Fruit fly (Drosophila melanogaster): ENCODE measurements around the gene CG3081.

The CG3081 gene

dm6 chrX:4614945-4615344 lies 28.8 kb downstream of the CG3081 start (continued):
- TF ChIP-seq esg (GFP tag; conservative IDR thresholded peaks at IDR 0.05) = 0 out of 2 replicates have a peak, but pooled peaks have one; percentile 6
- no peak for TF ChIP-seq pan (optimal IDR thresholded peaks at IDR 0.05)
- peak in 1 of 2 experiments; percentile 13 for TF ChIP-seq pan (GFP tag; optimal IDR thresholded peaks at IDR 0.05 in 1 of 2, IDR thresholded peaks at IDR 0.05 in 1 of 2)
- TF ChIP-seq Ravus (GFP tag; IDR thresholded peaks at IDR 0.05) = no peak
- TF ChIP-seq CG16863 (GFP tag; optimal IDR thresholded peaks at IDR 0.05) = no peak

- TF ChIP-seq ATbp (GFP tag; optimal IDR thresholded peaks at IDR 0.05) = no peak
- no peak for TF ChIP-seq BtbVII (GFP tag; optimal IDR thresholded peaks at IDR 0.05)
- peak; percentile 60 for TF ChIP-seq slbo (GFP tag; IDR thresholded peaks at IDR 0.05)
- no peak for TF ChIP-seq CG7786 (GFP tag; optimal IDR thresholded peaks at IDR 0.05)
- TF ChIP-seq Kr (GFP tag; optimal IDR thresholded peaks at IDR 0.05) = no peak
- TF ChIP-seq ERR (GFP tag; optimal IDR thresholded peaks at IDR 0.05) = no peak
- no peak for TF ChIP-seq CG6854 (GFP tag; optimal IDR thresholded peaks at IDR 0.05)
- no peak for TF ChIP-seq aop (GFP tag; IDR thresholded peaks at IDR 0.05)
- 0 out of 3 replicates have a peak, but pooled peaks have one; percentile 14 for TF ChIP-seq Aef1 (GFP tag; IDR thresholded peaks at IDR 0.05)
- TF ChIP-seq Mad (GFP tag; optimal IDR thresholded peaks at IDR 0.05) = no peak
- peak; percentile 41; the same call in 1 of the 3 replicates for TF ChIP-seq H15 (GFP tag; IDR thresholded peaks at IDR 0.05)
- no peak for TF ChIP-seq CG34224 (GFP tag; IDR thresholded peaks at IDR 0.05; ENCODE audit: partially characterized antibody)
- no peak for TF ChIP-seq Antp (GFP tag; optimal IDR thresholded peaks at IDR 0.05)
- no peak for TF ChIP-seq dan (GFP tag; IDR thresholded peaks at IDR 0.05)
- no peak for TF ChIP-seq Spps (tag; optimal IDR thresholded peaks at IDR 0.05)
- no peak for TF ChIP-seq CG18599 (GFP tag; optimal IDR thresholded peaks at IDR 0.05)
- TF ChIP-seq en (GFP tag; optimal IDR thresholded peaks at IDR 0.05) = no peak
- peak; percentile 33 for TF ChIP-seq Hmr (GFP tag; optimal IDR thresholded peaks at IDR 0.05)
- TF ChIP-seq ase (GFP tag; IDR thresholded peaks at IDR 0.05) = no peak
- no peak for TF ChIP-seq Fer1 (GFP tag; optimal IDR thresholded peaks at IDR 0.05)
- no peak for TF ChIP-seq CG13624 (GFP tag; optimal IDR thresholded peaks at IDR 0.05)
- TF ChIP-seq hb (GFP tag; IDR thresholded peaks at IDR 0.05; ENCODE audit: partially characterized antibody) = no peak
- no peak for TF ChIP-seq CG2202 (tag; optimal IDR thresholded peaks at IDR 0.05)
- TF ChIP-seq HHEX (GFP tag; optimal IDR thresholded peaks at IDR 0.05) = no peak
- TF ChIP-seq CG1233 (GFP tag; optimal IDR thresholded peaks at IDR 0.05) = no peak
- no peak for TF ChIP-seq CG17361 (GFP tag; IDR thresholded peaks at IDR 0.05)
- no peak for TF ChIP-seq CkIIα-i1 (GFP tag; IDR thresholded peaks at IDR 0.05)
- TF ChIP-seq CG4707 (GFP tag; optimal IDR thresholded peaks at IDR 0.05) = no peak
- no peak for TF ChIP-seq dm (GFP tag; optimal IDR thresholded peaks at IDR 0.05)
- TF ChIP-seq crp (GFP tag; optimal IDR thresholded peaks at IDR 0.05) = no peak
- peak; percentile 17 for TF ChIP-seq CG17359 (tag; optimal IDR thresholded peaks at IDR 0.05)
- TF ChIP-seq vfl (GFP tag; optimal IDR thresholded peaks at IDR 0.05) = no peak
- no peak for TF ChIP-seq Opbp (GFP tag; IDR thresholded peaks at IDR 0.05; ENCODE audit: partially characterized antibody)
- TF ChIP-seq CG4854 (GFP tag; optimal IDR thresholded peaks at IDR 0.05) = no peak
- TF ChIP-seq Adf1 (GFP tag; IDR thresholded peaks at IDR 0.05) = no peak
- TF ChIP-seq CG7745 (tag; optimal IDR thresholded peaks at IDR 0.05) = no peak
- no peak for TF ChIP-seq CG13287 (GFP tag; IDR thresholded peaks at IDR 0.05; ENCODE audit: partially characterized antibody)
- TF ChIP-seq Eip74EF (GFP tag; optimal IDR thresholded peaks at IDR 0.05) = no peak
- TF ChIP-seq CG17802 (tag; optimal IDR thresholded peaks at IDR 0.05) = no peak
- TF ChIP-seq pros (GFP tag; optimal IDR thresholded peaks at IDR 0.05) = no peak
- TF ChIP-seq Dp (GFP tag; optimal IDR thresholded peaks at IDR 0.05) = no peak
- no peak for TF ChIP-seq CG2712 (tag; optimal IDR thresholded peaks at IDR 0.05)
- no peak for TF ChIP-seq CG5953 (GFP tag; IDR thresholded peaks at IDR 0.05)
- TF ChIP-seq CG6254 (GFP tag; optimal IDR thresholded peaks at IDR 0.05) = no peak
- TF ChIP-seq ems (GFP tag; optimal IDR thresholded peaks at IDR 0.05) = no peak
Measured at dm6 chrX:4614325-4614724, 29.5 kb downstream of the CG3081 start.

Measured in whole organism, embryonic.